Worm (Caenorhabditis elegans): ENCODE measurements around the gene ttc-36.
A peak's percentile ranks its signal among the peaks of the same experiment; 100 is the strongest.

ce11 chrII:9989533-9989932, 40.5 kb upstream of the ttc-36 start:
- no peak for TF ChIP-seq snpc-4 (tag; optimal IDR thresholded peaks at IDR 0.05)
- no peak for TF ChIP-seq unc-86 (tag; optimal IDR thresholded peaks at IDR 0.05)
- TF ChIP-seq sptf-1 (tag; optimal IDR thresholded peaks at IDR 0.05) = no peak
- no peak for TF ChIP-seq fos-1 (tag; optimal IDR thresholded peaks at IDR 0.05)
- no peak for TF ChIP-seq fkh-10 (GFP tag; optimal IDR thresholded peaks at IDR 0.05)
- peak; percentile 31 for TF ChIP-seq pag-3 (tag; optimal IDR thresholded peaks at IDR 0.05; ENCODE audit: borderline replicate concordance, insufficient read depth)
- TF ChIP-seq alr-1 (tag; optimal IDR thresholded peaks at IDR 0.05; ENCODE audit: borderline replicate concordance) = no peak
- no peak for TF ChIP-seq nhr-47 (tag; optimal IDR thresholded peaks at IDR 0.05)
- TF ChIP-seq skn-1 (tag; optimal IDR thresholded peaks at IDR 0.05) = no peak
- TF ChIP-seq mdl-1 (tag; optimal IDR thresholded peaks at IDR 0.05) = no peak
- TF ChIP-seq dsc-1 (tag; optimal IDR thresholded peaks at IDR 0.05) = peak; percentile 50
